Worm (Caenorhabditis elegans) whole organism, late embryonic: ENCODE results near the gene C01G5.3.

Experiments
- C38D4.7 ChIP-seq: fragments of 200-800 bp; sonication (Bioruptor generic); optimal IDR thresholded peaks from 2 replicates; lab custom pipeline; 2018; ENCODE audit warnings: mild to moderate bottlenecking, missing genetic modification characterization, moderate library complexity, missing compliant biosample characterization
- ama-1 ChIP-seq: fragments of 150-350 bp; optimal IDR thresholded peaks from 2 replicates; lab custom pipeline; 2014
- ceh-31 ChIP-seq: sonication (generic microtip); optimal IDR thresholded peaks from 2 replicates; lab custom pipeline; 2016; ENCODE audit warnings: missing genetic modification characterization, missing compliant biosample characterization
- dmd-4 ChIP-seq: sonication (generic microtip); optimal IDR thresholded peaks from 2 replicates; lab custom pipeline; 2016; ENCODE audit warnings: borderline replicate concordance, missing genetic modification characterization, missing compliant biosample characterization
- elt-2 ChIP-seq: sonication (generic microtip); optimal IDR thresholded peaks from 2 replicates; lab custom pipeline; 2016; ENCODE audit warnings: missing genetic modification reagents, missing genetic modification characterization, missing compliant biosample characterization
- fkh-10 ChIP-seq: fragments of 150-350 bp; optimal IDR thresholded peaks from 2 replicates; lab custom pipeline; 2014; ENCODE audit warnings: missing biosample characterization, missing genetic modification reagents, missing genetic modification characterization
- hlh-6 ChIP-seq: sonication (generic microtip); optimal IDR thresholded peaks from 2 replicates; lab custom pipeline; 2016; ENCODE audit warnings: missing genotype, missing genetic modification characterization, missing compliant biosample characterization
- hlh-8 ChIP-seq: sonication (generic microtip); optimal IDR thresholded peaks from 2 replicates; lab custom pipeline; 2016; ENCODE audit warnings: missing genotype, missing genetic modification characterization, missing compliant biosample characterization
- madf-2 ChIP-seq: sonication (generic microtip); optimal IDR thresholded peaks from 2 replicates; lab custom pipeline; 2017; ENCODE audit warnings: missing genetic modification characterization, missing compliant biosample characterization
- nhr-11 ChIP-seq: fragments of 150-350 bp; optimal IDR thresholded peaks from 2 replicates; lab custom pipeline; 2014; ENCODE audit warnings: missing biosample characterization, missing genetic modification characterization
- pax-1 ChIP-seq: fragments of 150-350 bp; optimal IDR thresholded peaks from 2 replicates; lab custom pipeline; 2014; ENCODE audit warnings: missing biosample characterization, missing genetic modification characterization
- pqm-1 ChIP-seq: sonication (generic microtip); optimal IDR thresholded peaks from 2 replicates; lab custom pipeline; 2016; ENCODE audit warnings: missing genetic modification characterization, missing compliant biosample characterization

DNA sequence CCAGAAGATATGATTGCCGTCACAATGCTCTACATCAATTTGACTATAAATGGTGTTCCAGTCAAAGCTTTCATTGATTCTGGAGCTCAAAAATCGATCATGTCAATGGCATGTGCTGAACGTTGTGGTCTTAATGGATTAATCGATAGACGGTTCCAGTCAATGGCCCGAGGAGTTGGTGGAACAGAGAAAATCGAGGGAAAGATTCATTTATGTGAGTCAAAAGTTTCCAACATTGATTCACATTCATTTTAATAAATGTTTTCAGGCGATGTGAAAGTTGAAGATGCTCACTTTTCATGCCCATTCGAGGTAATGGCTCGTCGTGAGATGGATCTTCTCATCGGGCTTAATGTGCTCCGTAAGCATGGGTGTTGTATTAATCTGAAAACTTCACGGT, 12.2 kb upstream of the C01G5.3 start:
- no peak for TF ChIP-seq madf-2 (tag; lab: Kevin White, UChicago)
- TF ChIP-seq pqm-1 (tag; lab: Kevin White, UChicago): no peak
- TF ChIP-seq nhr-11 (tag; lab: Kevin White, UChicago): no peak
- no peak for TF ChIP-seq C38D4.7 (GFP tag; lab: Kevin White, UChicago)
- no peak for TF ChIP-seq elt-2
- no peak for TF ChIP-seq hlh-6 (tag; lab: Kevin White, UChicago)
- no peak for TF ChIP-seq pax-1
- no peak for TF ChIP-seq hlh-8 (tag; lab: Kevin White, UChicago)
- no peak for TF ChIP-seq fkh-10
- no peak for TF ChIP-seq dmd-4 (tag; lab: Kevin White, UChicago)
- TF ChIP-seq ama-1 (lab: Kevin White, UChicago): no peak
- no peak for TF ChIP-seq ceh-31 (tag; lab: Kevin White, UChicago)
